Worm (Caenorhabditis elegans) whole organism, L4/young adult: ENCODE data around the gene cpn-2.

Experiments used
- W03F9.2 ChIP-seq: fragments of 150-350 bp; optimal IDR thresholded peaks from 2 replicates; lab custom pipeline; 2014; ENCODE audit warnings: missing biosample characterization, missing genetic modification characterization
- dao-5 ChIP-seq: sonication (generic microtip); optimal IDR thresholded peaks from 2 replicates; lab custom pipeline; 2016; ENCODE audit warnings: missing genotype, missing genetic modification characterization, moderate library complexity, missing compliant biosample characterization
- him-1 ChIP-seq: sonication (generic microtip); optimal IDR thresholded peaks from 2 replicates; lab custom pipeline; 2016; ENCODE audit warnings: missing genotype, missing genetic modification reagents, missing genetic modification characterization, missing compliant biosample characterization

The cpn-2 gene

ce11 chrII:367455-367854, 29.9 kb downstream of the cpn-2 start, which contains the start of gene ptr-3:
Gene ptr-3 (minus strand): TSS chrII:367555.
- TF ChIP-seq W03F9.2 (tag; lab: Kevin White, UChicago) (no peak), him-1 (no peak), dao-5 (tag; lab: Kevin White, UChicago) (no peak)

DNA sequence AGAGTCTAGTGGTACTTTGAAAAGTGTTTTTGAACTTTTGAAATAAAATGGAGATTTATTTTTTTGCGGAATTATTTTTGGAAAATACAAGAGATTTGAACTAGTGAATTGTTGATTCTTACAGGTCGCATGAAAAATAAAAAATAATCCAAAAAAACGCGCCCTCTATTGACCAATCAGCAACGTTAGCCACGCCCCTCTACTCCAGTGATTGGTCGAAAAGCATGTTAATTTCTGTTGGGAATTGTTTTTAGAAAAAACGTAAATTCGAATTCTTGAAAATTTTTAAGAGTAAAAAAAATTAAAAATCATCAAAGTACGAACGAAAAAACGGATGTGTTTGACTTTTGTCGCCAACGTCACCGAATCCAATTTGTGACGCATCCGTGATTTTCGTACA, 32.8 kb downstream of the cpn-2 start:
- TF ChIP-seq dao-5 (tag; lab: Kevin White, UChicago) (no peak), W03F9.2 (tag; lab: Kevin White, UChicago) (no peak), him-1 (no peak)

DNA sequence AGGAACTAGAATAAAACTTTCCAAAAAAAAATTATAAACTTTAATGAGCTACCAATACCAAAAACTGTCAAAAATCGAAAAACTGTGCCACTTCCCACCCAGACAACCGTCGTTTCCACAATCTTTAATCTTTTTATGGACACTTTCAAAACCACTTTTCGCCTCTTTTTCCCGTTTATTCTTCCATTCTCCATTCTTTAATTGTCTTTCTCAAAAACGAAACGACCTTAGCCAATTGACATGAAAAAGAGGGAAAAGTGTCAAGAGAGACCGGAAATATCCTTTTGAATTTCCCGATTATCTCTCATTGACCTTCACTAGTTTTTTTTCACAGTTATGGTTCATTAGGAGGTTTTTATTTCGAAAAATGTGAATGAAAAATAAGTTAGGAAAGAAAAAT, 34.0 kb downstream of the cpn-2 start:
- TF ChIP-seq dao-5 (tag; lab: Kevin White, UChicago), result no peak
- TF ChIP-seq him-1, result no peak
- no peak for TF ChIP-seq W03F9.2 (tag; lab: Kevin White, UChicago)

- TF ChIP-seq him-1 (no peak), dao-5 (tag; lab: Kevin White, UChicago) (no peak), W03F9.2 (tag; lab: Kevin White, UChicago) (no peak)
Observed at ce11 chrII:372235-372634, 34.7 kb downstream of the cpn-2 start.

ce11 chrII:374950-375349, 37.4 kb downstream of the cpn-2 start, which contains the start of gene C03H5.4:
Gene C03H5.4 (plus strand): TSS chrII:375250.
- TF ChIP-seq W03F9.2 (tag; lab: Kevin White, UChicago) (no peak), him-1 (no peak), dao-5 (tag; lab: Kevin White, UChicago) (no peak)

DNA sequence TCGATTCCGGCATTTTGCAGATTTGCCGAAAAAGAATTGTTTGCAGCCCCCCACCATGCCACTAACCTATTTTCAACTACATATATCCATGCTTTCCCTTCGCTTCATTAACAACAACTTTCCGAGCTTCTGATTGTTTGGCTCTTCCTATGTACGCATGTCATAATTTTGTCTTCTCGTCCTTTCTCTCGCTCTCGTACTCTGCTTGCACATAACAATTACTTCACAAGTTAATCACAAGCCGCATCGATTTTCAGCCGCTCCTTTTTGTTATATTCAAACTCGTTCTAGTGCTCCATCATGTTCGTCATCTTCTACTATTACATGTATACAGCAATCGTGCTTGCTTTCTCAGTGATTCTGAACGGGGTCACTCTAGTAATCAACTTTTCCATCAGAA, 40.8 kb downstream of the cpn-2 start, which contains the start of gene C03H5.9:
C03H5.9 (plus strand) TSS at position 301 of the 400 bp plus-strand sequence.
- no peak for TF ChIP-seq him-1
- no peak for TF ChIP-seq W03F9.2 (tag; lab: Kevin White, UChicago)
- no peak for TF ChIP-seq dao-5 (tag; lab: Kevin White, UChicago)

DNA sequence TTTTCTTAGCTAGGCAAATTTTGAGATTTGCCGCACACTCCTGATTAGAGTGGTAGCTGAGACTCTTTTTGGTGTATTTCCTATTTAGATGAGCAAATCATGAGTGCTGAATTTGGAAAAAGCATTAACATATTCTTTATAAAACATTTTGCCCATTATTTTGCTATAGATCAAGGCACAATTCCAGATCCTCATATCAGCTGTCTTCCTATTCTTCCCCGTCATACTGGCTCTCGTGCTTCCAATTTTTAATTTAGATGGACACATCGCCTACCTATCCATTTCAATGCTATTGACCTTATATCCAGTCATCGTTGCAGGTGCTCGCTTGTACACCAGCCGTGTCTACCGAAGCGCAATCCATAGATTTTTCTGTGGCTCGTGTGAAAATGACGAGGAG, 42.4 kb downstream of the cpn-2 start, which contains the start of gene C03H5.7:
C03H5.7 (plus strand) TSS at position 301 of the 400 bp plus-strand sequence.
- no peak for TF ChIP-seq W03F9.2 (tag; lab: Kevin White, UChicago)
- no peak for TF ChIP-seq him-1
- TF ChIP-seq dao-5 (tag; lab: Kevin White, UChicago), result no peak

DNA sequence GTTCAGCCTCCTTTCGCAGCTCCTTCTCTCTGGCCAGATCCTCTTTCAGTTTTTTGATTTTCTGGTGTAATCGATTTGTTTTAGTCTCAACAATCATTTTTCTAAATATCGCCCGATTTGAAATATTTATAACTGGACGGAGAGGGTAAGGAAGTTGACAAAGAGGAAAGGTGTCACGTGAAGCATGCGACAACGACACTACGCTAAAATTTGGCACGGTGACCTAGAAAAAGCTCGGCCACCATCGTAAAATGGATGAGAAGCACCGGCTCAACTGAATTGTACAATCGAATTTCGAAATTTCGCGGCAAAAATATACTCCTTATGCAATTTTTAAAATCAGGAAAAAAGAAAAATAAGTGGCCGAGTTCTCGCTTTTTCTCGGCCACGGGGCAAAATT, 47.7 kb downstream of the cpn-2 start, which contains the start of gene C03H5.5:
C03H5.5 (minus strand) TSS at position 101 of the 400 bp plus-strand sequence.
- TF ChIP-seq him-1 (no peak), W03F9.2 (tag; lab: Kevin White, UChicago) (no peak), dao-5 (tag; lab: Kevin White, UChicago) (no peak)

ce11 chrII:385957-386356, 48.4 kb downstream of the cpn-2 start, which contains the start of gene C03H5.3:
Gene C03H5.3 (plus strand): TSS chrII:386088.
- TF ChIP-seq him-1 (no peak), W03F9.2 (tag; lab: Kevin White, UChicago) (no peak), dao-5 (tag; lab: Kevin White, UChicago) (no peak)

- TF ChIP-seq dao-5 (tag; lab: Kevin White, UChicago) (no peak), W03F9.2 (tag; lab: Kevin White, UChicago) (no peak), him-1 (no peak)
Observed at ce11 chrII:387844-388355, 50.3 kb downstream of the cpn-2 start.

- TF ChIP-seq dao-5 (tag; lab: Kevin White, UChicago) (no peak), W03F9.2 (tag; lab: Kevin White, UChicago) (no peak), him-1 (no peak)
Observed at ce11 chrII:388533-388932, 51.0 kb downstream of the cpn-2 start, which contains the start of gene nstp-4. Gene nstp-4 (plus strand): TSS chrII:388833.
